Worm (Caenorhabditis elegans): ENCODE results near the gene F55G7.4.

DNA sequence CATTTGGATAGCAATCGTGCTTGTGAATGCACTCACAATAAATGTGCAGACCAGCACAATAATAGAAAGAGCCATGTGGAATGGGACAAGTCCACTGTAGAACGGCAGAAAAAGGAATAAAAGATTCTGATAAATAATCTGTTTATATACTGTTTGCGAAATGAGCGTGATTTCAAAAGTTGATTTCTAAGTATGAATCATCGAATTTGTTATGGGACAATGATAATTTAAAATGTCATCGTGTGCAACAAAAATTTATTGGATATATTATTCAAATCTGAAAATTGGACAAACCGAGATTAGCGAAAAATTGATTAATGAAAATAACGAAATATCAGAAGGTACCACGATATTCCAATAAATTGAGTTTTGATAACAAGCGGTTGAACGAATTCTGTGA is 11.1 kb downstream of the F55G7.4 start, which contains the start of gene F55G7.5:
- TF ChIP-seq him-1 (tag; optimal IDR thresholded peaks at IDR 0.05) = no peak
- no peak for TF ChIP-seq W03F9.2 (tag; optimal IDR thresholded peaks at IDR 0.05)
- TF ChIP-seq dao-5 (tag; optimal IDR thresholded peaks at IDR 0.05) = no peak

All from whole organism, L4/young adult.